Fruit fly (Drosophila melanogaster): ENCODE measurements around the gene eIF2D.
A peak's percentile ranks its signal among the peaks of the same experiment; 100 is the strongest.

eIF2D gene

DNA sequence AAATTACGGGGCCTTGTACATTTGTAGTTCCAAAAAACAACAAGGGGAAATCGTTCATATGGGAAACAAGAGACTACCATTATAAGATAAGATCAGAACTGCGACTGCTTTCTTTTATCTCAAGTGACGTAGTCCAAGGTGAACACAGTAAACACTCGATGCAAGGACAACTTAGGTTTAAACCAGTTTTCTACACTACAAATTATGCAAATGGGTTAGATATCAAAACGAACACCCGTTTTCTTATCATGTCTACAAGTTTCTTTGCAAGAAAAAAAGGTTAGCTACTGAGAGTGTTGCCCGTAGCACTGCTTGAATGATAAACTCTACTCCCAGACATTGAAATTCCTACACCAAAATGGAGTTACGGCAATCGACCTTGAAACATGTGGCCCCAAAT lies 27.5 kb downstream of the eIF2D start (continued):
- peak; percentile 70 for TF ChIP-seq Sox102F (GFP tag; optimal IDR thresholded peaks at IDR 0.05)
- TF ChIP-seq CG4282 (GFP tag; optimal IDR thresholded peaks at IDR 0.05), result no peak
- TF ChIP-seq CG5180 (GFP tag; optimal IDR thresholded peaks at IDR 0.05), result no peak
- TF ChIP-seq Nf-YC (tag; optimal IDR thresholded peaks at IDR 0.05), result no peak
- 0 out of 2 replicates have a peak, but pooled peaks have one; percentile 20 for TF ChIP-seq CG11696 (GFP tag; IDR thresholded peaks at IDR 0.05)
- no peak for TF ChIP-seq CG30020 (tag; optimal IDR thresholded peaks at IDR 0.05)
- TF ChIP-seq CG1603 (tag; optimal IDR thresholded peaks at IDR 0.05), result peak; percentile 86
- TF ChIP-seq CG13424 (tag; optimal IDR thresholded peaks at IDR 0.05), result peak; percentile 53
- TF ChIP-seq ase (GFP tag; IDR thresholded peaks at IDR 0.05), result peak; percentile 37; the same call in 1 of the 3 replicates
- no peak for TF ChIP-seq ERR (GFP tag; optimal IDR thresholded peaks at IDR 0.05)
- no peak for TF ChIP-seq BEAF-32 (GFP tag; optimal IDR thresholded peaks at IDR 0.05)
- TF ChIP-seq CG6175 (GFP tag; IDR thresholded peaks at IDR 0.05), result 0 out of 3 replicates have a peak, but pooled peaks have one; percentile 52
- peak; percentile 80 for TF ChIP-seq Side (GFP tag; optimal IDR thresholded peaks at IDR 0.05)
- no peak for TF ChIP-seq tup (GFP tag; optimal IDR thresholded peaks at IDR 0.05)
- peak; percentile 17 for TF ChIP-seq btn (GFP tag; optimal IDR thresholded peaks at IDR 0.05)
- no peak for TF ChIP-seq sug (tag; optimal IDR thresholded peaks at IDR 0.05)
- TF ChIP-seq Meics (GFP tag; optimal IDR thresholded peaks at IDR 0.05), result peak; percentile 38
- no peak for TF ChIP-seq Neu2 (GFP tag; optimal IDR thresholded peaks at IDR 0.05; ENCODE audit: borderline replicate concordance)
- TF ChIP-seq jumu (GFP tag; optimal IDR thresholded peaks at IDR 0.05), result peak; percentile 77
- TF ChIP-seq eyg (GFP tag; optimal IDR thresholded peaks at IDR 0.05), result no peak
- 0 out of 2 replicates have a peak, but pooled peaks have one; percentile 42 for TF ChIP-seq klu (GFP tag; IDR thresholded peaks at IDR 0.05)
- TF ChIP-seq cad (GFP tag; optimal IDR thresholded peaks at IDR 0.05), result no peak
- no peak for TF ChIP-seq tap (tag; optimal IDR thresholded peaks at IDR 0.05)
- TF ChIP-seq CG12104 (GFP tag; optimal IDR thresholded peaks at IDR 0.05), result peak; percentile 39
- TF ChIP-seq CG12299 (tag; optimal IDR thresholded peaks at IDR 0.05), result no peak
- no peak for TF ChIP-seq CG4854 (GFP tag; optimal IDR thresholded peaks at IDR 0.05)
- TF ChIP-seq GATAe (GFP tag; conservative IDR thresholded peaks at IDR 0.05), result peak; percentile 54; the same call in 1 of the 2 replicates
- TF ChIP-seq CG32532 (GFP tag; IDR thresholded peaks at IDR 0.05), result peak; percentile 78
- TF ChIP-seq Dek (tag; optimal IDR thresholded peaks at IDR 0.05), result peak; percentile 32
- no peak for TF ChIP-seq wor (GFP tag; IDR thresholded peaks at IDR 0.05)
- no peak for TF ChIP-seq CG4617 (GFP tag; optimal IDR thresholded peaks at IDR 0.05; ENCODE audit: borderline replicate concordance)
- no peak for TF ChIP-seq Trl (optimal IDR thresholded peaks at IDR 0.05)
- peak; percentile 45 for TF ChIP-seq Trl (GFP tag; optimal IDR thresholded peaks at IDR 0.05)
- no peak for TF ChIP-seq gfzf (GFP tag; optimal IDR thresholded peaks at IDR 0.05)
- peak; percentile 43 for TF ChIP-seq Myb (GFP tag; optimal IDR thresholded peaks at IDR 0.05)
- no peak for TF ChIP-seq da (GFP tag; optimal IDR thresholded peaks at IDR 0.05)
- TF ChIP-seq zen (tag; optimal IDR thresholded peaks at IDR 0.05), result peak; percentile 60
- TF ChIP-seq E2f1 (GFP tag; IDR thresholded peaks at IDR 0.05), result peak; percentile 68
- TF ChIP-seq CG14050 (GFP tag; IDR thresholded peaks at IDR 0.05), result peak; percentile 60
- TF ChIP-seq CG10979 (tag; optimal IDR thresholded peaks at IDR 0.05), result peak; percentile 60
- peak; percentile 44 for TF ChIP-seq Dip3 (GFP tag; optimal IDR thresholded peaks at IDR 0.05)
- TF ChIP-seq fd102C (GFP tag; optimal IDR thresholded peaks at IDR 0.05), result no peak
- TF ChIP-seq nerfin-1 (tag; optimal IDR thresholded peaks at IDR 0.05), result peak; percentile 2
- TF ChIP-seq CG1233 (GFP tag; optimal IDR thresholded peaks at IDR 0.05), result peak; percentile 53
- peak; percentile 6 for TF ChIP-seq slp2 (GFP tag; optimal IDR thresholded peaks at IDR 0.05)
- TF ChIP-seq prd (optimal IDR thresholded peaks at IDR 0.05), result no peak
- TF ChIP-seq prd (GFP tag; IDR thresholded peaks at IDR 0.05), result peak; percentile 90
- peak; percentile 62 for TF ChIP-seq pum (GFP tag; optimal IDR thresholded peaks at IDR 0.05)
- no peak for TF ChIP-seq Mad (GFP tag; optimal IDR thresholded peaks at IDR 0.05)
- TF ChIP-seq CG16779 (GFP tag; IDR thresholded peaks at IDR 0.05), result no peak
- TF ChIP-seq kay (GFP tag; optimal IDR thresholded peaks at IDR 0.05), result no peak
- no peak for TF ChIP-seq crp (GFP tag; optimal IDR thresholded peaks at IDR 0.05)

Measured in whole organism, embryonic.